Worm (Caenorhabditis elegans) whole organism, L1 larva: Measurements from ENCODE around the gene R12B2.2.

ENCODE experiments used
- fkh-10 ChIP-seq: sonication (generic microtip); optimal IDR thresholded peaks from 2 replicates; lab custom pipeline; 2017; ENCODE audit warnings: missing biosample characterization, missing genetic modification reagents, missing genetic modification characterization
- nhr-237 ChIP-seq: fragments of 150-350 bp; optimal IDR thresholded peaks from 2 replicates; lab custom pipeline; 2014; ENCODE audit warnings: missing biosample characterization, missing genetic modification characterization
- nhr-77 ChIP-seq: fragments of 150-350 bp; optimal IDR thresholded peaks from 2 replicates; lab custom pipeline; 2014; ENCODE audit warnings: missing biosample characterization, missing genetic modification characterization
- skn-1 ChIP-seq: fragments of 150-350 bp; optimal IDR thresholded peaks from 2 replicates; lab custom pipeline; 2014; ENCODE audit warnings: missing biosample characterization, missing genetic modification characterization
- swsn-7 ChIP-seq: sonication (generic microtip); optimal IDR thresholded peaks from 2 replicates; lab custom pipeline; 2016; ENCODE audit warnings: missing genetic modification characterization, missing compliant biosample characterization

DNA sequence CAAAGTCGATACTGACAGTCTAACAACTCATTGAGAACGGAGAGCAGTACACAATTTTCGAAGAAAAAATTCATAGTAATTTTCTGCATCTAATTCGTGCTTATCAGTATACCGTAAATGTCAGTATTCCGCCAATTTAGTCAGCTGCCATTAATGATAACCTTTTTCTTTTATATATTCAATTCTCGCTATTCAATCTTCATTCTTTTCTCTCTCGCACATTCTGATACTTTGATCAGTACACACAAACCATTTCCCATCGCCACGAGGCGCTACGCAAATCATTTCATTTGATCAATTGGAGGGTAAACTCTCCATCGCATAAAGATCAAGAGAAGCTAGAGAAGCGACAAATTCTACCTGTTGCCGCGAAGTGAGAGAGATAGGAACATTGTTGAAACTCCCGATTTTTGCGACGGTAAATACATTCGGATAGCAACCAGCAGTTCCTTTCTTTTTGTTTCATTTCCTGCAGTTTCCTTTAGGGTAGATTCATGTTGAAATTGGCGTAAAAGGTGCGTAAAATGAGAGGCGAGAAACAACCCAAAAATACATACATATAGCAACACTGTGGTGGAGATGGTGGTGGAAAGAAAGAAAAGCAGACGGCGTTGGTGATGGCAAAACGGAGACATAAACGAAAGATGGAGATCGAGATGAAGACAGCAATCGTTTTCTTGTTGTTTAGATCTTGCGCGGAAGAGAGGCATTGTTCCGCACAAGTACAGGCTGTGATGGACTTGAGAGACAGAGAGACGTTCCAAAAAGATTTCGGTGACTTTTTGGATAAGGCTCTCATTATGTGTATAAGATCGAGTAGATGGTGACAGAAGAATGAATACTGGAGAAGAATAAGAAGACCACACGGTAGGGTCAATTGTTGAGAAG, 31.6 kb downstream of the R12B2.2 start:
- TF ChIP-seq fkh-10 (GFP tag; lab: Kevin White, UChicago) (no peak), nhr-77 (peak; percentile 66), swsn-7 (no peak), skn-1 (tag; lab: Kevin White, UChicago) (no peak), nhr-237 (tag; lab: Kevin White, UChicago) (no peak)
